Worm (Caenorhabditis elegans): ENCODE results near the gene col-10.

The col-10 gene

DNA sequence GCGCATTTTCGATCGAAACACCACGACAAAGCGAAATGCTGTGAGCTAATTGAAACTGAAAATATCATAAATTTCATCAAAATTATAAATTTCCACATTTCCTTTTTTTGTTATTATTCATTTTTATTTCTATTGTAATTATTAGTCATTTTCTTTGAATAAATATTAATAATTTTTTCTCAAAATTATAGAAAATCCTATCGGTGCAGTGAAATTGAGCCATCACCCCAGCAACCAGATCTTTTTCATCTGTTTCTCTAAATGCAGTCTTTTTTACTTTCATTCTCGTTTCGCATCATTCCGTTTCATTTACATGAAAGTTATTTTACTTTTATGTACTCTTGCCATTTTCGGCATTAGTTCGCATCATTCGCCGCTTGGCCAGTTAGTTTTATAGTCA, 43.1 kb downstream of the col-10 start, which contains the start of gene F21C10.13:
Gene F21C10.13, plus strand, starts transcription at position 301 of the 400 bp plus-strand sequence.
- no peak for TF ChIP-seq nhr-237 (tag; optimal IDR thresholded peaks at IDR 0.05)
- TF ChIP-seq sptf-1 (tag; optimal IDR thresholded peaks at IDR 0.05) = no peak
- TF ChIP-seq tbx-8 (GFP tag; optimal IDR thresholded peaks at IDR 0.05) = no peak
- no peak for TF ChIP-seq blmp-1 (tag; optimal IDR thresholded peaks at IDR 0.05)
- no peak for TF ChIP-seq sem-2 (GFP tag; optimal IDR thresholded peaks at IDR 0.05)
- no peak for TF ChIP-seq hlh-1 (tag; optimal IDR thresholded peaks at IDR 0.05)
- no peak for TF ChIP-seq elt-3 (tag; optimal IDR thresholded peaks at IDR 0.05)
- TF ChIP-seq elt-1 (tag; optimal IDR thresholded peaks at IDR 0.05; ENCODE audit: borderline replicate concordance, insufficient read depth) = no peak
- no peak for TF ChIP-seq lin-32 (GFP tag; optimal IDR thresholded peaks at IDR 0.05)
- no peak for TF ChIP-seq unc-39 (tag; optimal IDR thresholded peaks at IDR 0.05)
- TF ChIP-seq bed-3 (GFP tag; optimal IDR thresholded peaks at IDR 0.05) = no peak
